Fruit fly (Drosophila melanogaster): Measurements from ENCODE around the gene CG7573.

The CG7573 gene

DNA sequence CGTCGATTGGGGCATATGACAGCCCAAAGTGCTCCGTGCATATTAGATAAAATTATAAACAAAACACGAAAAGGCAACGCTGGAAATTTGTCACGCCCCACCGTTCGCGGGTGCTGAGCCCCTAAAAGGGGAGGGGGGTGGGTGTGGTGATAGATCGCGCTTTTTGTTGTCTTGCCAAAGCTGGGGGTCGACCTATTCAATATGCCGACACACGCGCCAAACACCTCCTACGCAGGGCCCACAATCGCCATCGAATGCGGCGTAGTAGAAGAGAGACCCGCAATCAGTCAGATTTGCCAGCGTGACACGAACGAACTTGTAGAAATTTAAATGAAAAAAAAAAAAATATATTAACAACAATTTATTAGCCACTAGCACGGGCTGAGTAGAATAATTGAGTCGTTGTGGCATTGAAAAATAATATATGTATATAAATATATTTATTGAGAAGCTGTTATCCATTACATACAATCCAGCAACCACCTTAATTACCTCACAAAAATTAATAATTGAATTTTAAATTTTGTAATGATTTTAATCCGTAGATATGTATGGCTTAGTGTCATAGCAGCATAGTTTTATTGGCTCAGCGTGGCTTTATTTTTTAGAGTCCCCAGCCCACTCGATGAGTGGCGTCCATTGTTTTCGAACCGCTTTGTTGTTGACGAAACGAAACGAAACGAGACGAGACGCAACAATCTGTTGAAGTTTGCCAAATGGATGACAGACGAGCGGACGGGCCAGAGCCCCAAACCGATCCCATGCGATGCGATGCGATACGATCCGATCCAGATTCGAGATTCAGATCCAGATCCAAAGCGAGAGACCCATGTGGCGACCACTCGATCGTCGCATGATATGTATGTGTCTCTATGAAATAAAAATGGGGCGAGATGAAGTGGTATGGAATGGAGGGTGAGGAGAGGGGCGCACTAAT is 37.7 kb downstream of the CG7573 start (continued):
- TF ChIP-seq Scr (GFP tag; IDR thresholded peaks at IDR 0.05; ENCODE audit: partially characterized antibody), result no peak; the same call in none of the 2 replicates
- no peak for TF ChIP-seq CG14860 (GFP tag; IDR thresholded peaks at IDR 0.05; ENCODE audit: partially characterized antibody)
- TF ChIP-seq zen2 (GFP tag; IDR thresholded peaks at IDR 0.05; ENCODE audit: partially characterized antibody), result no peak
- peak; percentile 67 for TF ChIP-seq Xbp1 (GFP tag; optimal IDR thresholded peaks at IDR 0.05)
- no peak for TF ChIP-seq emc (GFP tag; optimal IDR thresholded peaks at IDR 0.05)
- 0 out of 2 replicates have a peak, but pooled peaks have one; percentile 29 for TF ChIP-seq CG4360 (GFP tag; IDR thresholded peaks at IDR 0.05)
- peak; percentile 82 for TF ChIP-seq Aef1 (GFP tag; IDR thresholded peaks at IDR 0.05)
- peak; percentile 87 for TF ChIP-seq CG9215 (GFP tag; IDR thresholded peaks at IDR 0.05)
- peak; percentile 93 for TF ChIP-seq tgo (GFP tag; IDR thresholded peaks at IDR 0.05)
- TF ChIP-seq unc-4 (GFP tag; IDR thresholded peaks at IDR 0.05; ENCODE audit: partially characterized antibody), result no peak
- peak; percentile 68 for TF ChIP-seq CG2875 (GFP tag; optimal IDR thresholded peaks at IDR 0.05)
- TF ChIP-seq klu (GFP tag; IDR thresholded peaks at IDR 0.05), result peak; percentile 86
- TF ChIP-seq Gug (GFP tag; IDR thresholded peaks at IDR 0.05), result no peak; the same call in 3 of the 4 replicates
- peak; percentile 56 for TF ChIP-seq B-H2 (GFP tag; optimal IDR thresholded peaks at IDR 0.05)
- peak; percentile 90 for TF ChIP-seq sug (tag; optimal IDR thresholded peaks at IDR 0.05)
- TF ChIP-seq sqz (GFP tag; optimal IDR thresholded peaks at IDR 0.05), result peak; percentile 86
- no peak for TF ChIP-seq Hr39 (optimal IDR thresholded peaks at IDR 0.05)
- peak; percentile 94 for TF ChIP-seq Oli (tag; optimal IDR thresholded peaks at IDR 0.05)
- TF ChIP-seq Oaz (GFP tag; IDR thresholded peaks at IDR 0.05), result peak; percentile 71
- TF ChIP-seq NFAT (GFP tag; IDR thresholded peaks at IDR 0.05), result peak; percentile 58
- TF ChIP-seq ac (GFP tag; optimal IDR thresholded peaks at IDR 0.05), result peak; percentile 17
- TF ChIP-seq CG4328 (GFP tag; optimal IDR thresholded peaks at IDR 0.05), result peak; percentile 76
- no peak; the same call in 1 of the 2 replicates for TF ChIP-seq CG10959 (GFP tag; IDR thresholded peaks at IDR 0.05)
- no peak for TF ChIP-seq CG1792 (GFP tag; optimal IDR thresholded peaks at IDR 0.05)
- TF ChIP-seq Rx (GFP tag; IDR thresholded peaks at IDR 0.05), result peak; percentile 84
- no peak for TF ChIP-seq CG17186 (GFP tag; optimal IDR thresholded peaks at IDR 0.05)
- TF ChIP-seq prd (optimal IDR thresholded peaks at IDR 0.05), result no peak
- peak; percentile 87 for TF ChIP-seq prd (GFP tag; IDR thresholded peaks at IDR 0.05)
- TF ChIP-seq Fer2 (tag; optimal IDR thresholded peaks at IDR 0.05), result peak; percentile 79
- no peak for TF ChIP-seq Side (GFP tag; optimal IDR thresholded peaks at IDR 0.05)
- no peak for TF ChIP-seq her (GFP tag; optimal IDR thresholded peaks at IDR 0.05)
- peak; percentile 83 for TF ChIP-seq tio (GFP tag; optimal IDR thresholded peaks at IDR 0.05)
- peak; percentile 73 for TF ChIP-seq Ravus (GFP tag; IDR thresholded peaks at IDR 0.05)
- peak; percentile 83 for TF ChIP-seq CG11085 (GFP tag; IDR thresholded peaks at IDR 0.05)
- peak; percentile 82 for TF ChIP-seq rib (GFP tag; IDR thresholded peaks at IDR 0.05)
- TF ChIP-seq Awh (GFP tag; IDR thresholded peaks at IDR 0.05), result peak; percentile 85
- TF ChIP-seq Pdp1 (GFP tag; optimal IDR thresholded peaks at IDR 0.05), result no peak
- peak; percentile 96 for TF ChIP-seq CG12659 (GFP tag; optimal IDR thresholded peaks at IDR 0.05)
- TF ChIP-seq Hr78 (GFP tag; optimal IDR thresholded peaks at IDR 0.05), result peak in 1 of 2 experiments; percentile 64
- no peak for TF ChIP-seq shn (GFP tag; optimal IDR thresholded peaks at IDR 0.05)
- TF ChIP-seq Camta (GFP tag; optimal IDR thresholded peaks at IDR 0.05), result no peak
- TF ChIP-seq CG3847 (GFP tag; IDR thresholded peaks at IDR 0.05), result peak; percentile 92
- peak; percentile 92 for TF ChIP-seq Fer3 (tag; optimal IDR thresholded peaks at IDR 0.05)
- peak; percentile 11 for TF ChIP-seq CTCF (GFP tag; optimal IDR thresholded peaks at IDR 0.05)
- TF ChIP-seq jigr1 (GFP tag; IDR thresholded peaks at IDR 0.05), result peak; percentile 81
- TF ChIP-seq Lhr (GFP tag; optimal IDR thresholded peaks at IDR 0.05), result peak; percentile 34
- TF ChIP-seq NC2α (GFP tag; optimal IDR thresholded peaks at IDR 0.05), result no peak
- TF ChIP-seq gcm2 (GFP tag; optimal IDR thresholded peaks at IDR 0.05), result peak; percentile 33
- TF ChIP-seq bsh (GFP tag; optimal IDR thresholded peaks at IDR 0.05), result peak; percentile 88 to 89
- peak; percentile 77 for TF ChIP-seq CG8765 (GFP tag; IDR thresholded peaks at IDR 0.05)

Data from whole organism, embryonic.